Worm (Caenorhabditis elegans) whole organism, L4/young adult: ENCODE data around the gene F22E5.22.
"Not testable (repeated sequence)": the region's sequence is repeated elsewhere in the genome, so short reads cannot be mapped to it uniquely, and the experiment has no call there.

Source experiments
- W03F9.2 ChIP-seq: fragments of 150-350 bp; optimal IDR thresholded peaks from 2 replicates; lab custom pipeline; 2014; ENCODE audit warnings: missing biosample characterization, missing genetic modification characterization
- dao-5 ChIP-seq: sonication (generic microtip); optimal IDR thresholded peaks from 2 replicates; lab custom pipeline; 2016; ENCODE audit warnings: missing genotype, missing genetic modification characterization, moderate library complexity, missing compliant biosample characterization
- him-1 ChIP-seq: sonication (generic microtip); optimal IDR thresholded peaks from 2 replicates; lab custom pipeline; 2016; ENCODE audit warnings: missing genotype, missing genetic modification reagents, missing genetic modification characterization, missing compliant biosample characterization

The F22E5.22 gene

ce11 chrII:2640982-2641381, 24.7 kb upstream of the F22E5.22 start, which contains the start of gene F22E5.23:
Gene F22E5.23, plus strand, starts transcription at chrII:2641282.
- no peak for TF ChIP-seq dao-5 (tag; lab: Kevin White, UChicago)
- no peak for TF ChIP-seq him-1 (tag; lab: Kevin White, UChicago)
- no peak for TF ChIP-seq W03F9.2 (tag; lab: Kevin White, UChicago)

ce11 chrII:2641777-2642176, 23.9 kb upstream of the F22E5.22 start, which contains the start of gene F22E5.7:
Gene F22E5.7, plus strand, starts transcription at chrII:2642077.
- TF ChIP-seq him-1 (tag; lab: Kevin White, UChicago): no peak
- no peak for TF ChIP-seq W03F9.2 (tag; lab: Kevin White, UChicago)
- TF ChIP-seq dao-5 (tag; lab: Kevin White, UChicago): no peak

ce11 chrII:2644498-2644897, 21.2 kb upstream of the F22E5.22 start, which contains the start of gene F22E5.11:
Gene F22E5.11, minus strand, starts transcription at chrII:2644598.
- TF ChIP-seq him-1 (tag; lab: Kevin White, UChicago) (no peak), W03F9.2 (tag; lab: Kevin White, UChicago) (no peak), dao-5 (tag; lab: Kevin White, UChicago) (no peak)

ce11 chrII:2646756-2647155, 18.9 kb upstream of the F22E5.22 start, which contains the start of gene F22E5.12:
Gene F22E5.12, minus strand, starts transcription at chrII:2646856.
- TF ChIP-seq dao-5, W03F9.2, him-1 (tag; lab: Kevin White, UChicago): not testable (repeated sequence)

ce11 chrII:2649015-2649414, 16.7 kb upstream of the F22E5.22 start:
- no peak for TF ChIP-seq dao-5 (tag; lab: Kevin White, UChicago)
- no peak for TF ChIP-seq him-1 (tag; lab: Kevin White, UChicago)
- TF ChIP-seq W03F9.2 (tag; lab: Kevin White, UChicago): no peak

- no peak for TF ChIP-seq dao-5 (tag; lab: Kevin White, UChicago)
- TF ChIP-seq W03F9.2 (tag; lab: Kevin White, UChicago): no peak
- no peak for TF ChIP-seq him-1 (tag; lab: Kevin White, UChicago)
Observed at ce11 chrII:2649539-2649938, 16.2 kb upstream of the F22E5.22 start, which contains the start of the genes F22E5.13 and F22E5.6. Gene F22E5.13, minus strand, starts transcription at chrII:2649639. Gene F22E5.6, plus strand, starts transcription at chrII:2649835.

ce11 chrII:2656606-2657005, 9.1 kb upstream of the F22E5.22 start, which contains the start of gene sri-47:
Gene sri-47, plus strand, starts transcription at chrII:2656906.
- TF ChIP-seq dao-5 (tag; lab: Kevin White, UChicago) (no peak), him-1 (tag; lab: Kevin White, UChicago) (no peak), W03F9.2 (tag; lab: Kevin White, UChicago) (no peak)

ce11 chrII:2659364-2659763, 6.3 kb upstream of the F22E5.22 start, which contains the start of gene gcy-21:
Gene gcy-21, plus strand, starts transcription at chrII:2659664.
- no peak for TF ChIP-seq him-1 (tag; lab: Kevin White, UChicago)
- no peak for TF ChIP-seq W03F9.2 (tag; lab: Kevin White, UChicago)
- no peak for TF ChIP-seq dao-5 (tag; lab: Kevin White, UChicago)

- TF ChIP-seq him-1, dao-5, W03F9.2 (tag; lab: Kevin White, UChicago): not testable (repeated sequence)
Observed at ce11 chrII:2665081-2665480, 625 bp upstream of the F22E5.22 start, which contains the start of gene F22E5.2. Gene F22E5.2, plus strand, starts transcription at chrII:2665381.

ce11 chrII:2672320-2672719, 6.6 kb downstream of the F22E5.22 start, which contains the start of gene sri-57:
Gene sri-57, minus strand, starts transcription at chrII:2672420.
- not testable (repeated sequence) for TF ChIP-seq W03F9.2, dao-5, him-1 (tag; lab: Kevin White, UChicago)

ce11 chrII:2673534-2673933, 7.8 kb downstream of the F22E5.22 start, which contains the start of the genes F22E5.20 and F22E5.1:
Gene F22E5.20, minus strand, starts transcription at chrII:2673634.
Gene F22E5.1, plus strand, starts transcription at chrII:2673775.
- TF ChIP-seq dao-5, W03F9.2, him-1 (tag; lab: Kevin White, UChicago): not testable (repeated sequence)

ce11 chrII:2677534-2678168, 11.9 kb downstream of the F22E5.22 start, which contains the start of gene F22E5.17:
Gene F22E5.17, plus strand, starts transcription at chrII:2678041.
- TF ChIP-seq him-1 (tag; lab: Kevin White, UChicago) (no peak), W03F9.2 (tag; lab: Kevin White, UChicago) (no peak), dao-5 (tag; lab: Kevin White, UChicago) (no peak)

- TF ChIP-seq W03F9.2 (tag; lab: Kevin White, UChicago) (no peak), dao-5 (tag; lab: Kevin White, UChicago) (no peak), him-1 (tag; lab: Kevin White, UChicago) (no peak)
Observed at ce11 chrII:2681118-2681517, 15.4 kb downstream of the F22E5.22 start, which contains the start of gene F34D6.1. Gene F34D6.1, minus strand, starts transcription at chrII:2681218.
